Fruit fly (Drosophila melanogaster) S2 (cell line): ENCODE data around the gene CG46439.
"Not testable (repeated sequence)": the region's sequence is repeated elsewhere in the genome, so short reads cannot be mapped to it uniquely, and the experiment has no call there.

ENCODE experiments used
- CG8478 ChIP-seq: fragments of >200 bp; optimal IDR thresholded peaks from 2 replicates; lab custom pipeline; 2018
- CTCF ChIP-seq, 2 experiments: fragments of >200 bp; optimal IDR thresholded peaks; 2 replicates each; lab custom pipeline; 2018

dm6 chr3L:11134886-11135285 is 38.8 kb upstream of the CG46439 start, which contains the start of gene CG14143:
- TF ChIP-seq CG8478; CTCF (optimal IDR thresholded peaks at IDR 0.05; lab: Kevin White, UChicago): not testable (repeated sequence)
